Fruit fly (Drosophila melanogaster) whole organism: Measurements from ENCODE around the gene Trf5.

Experiments used
- Dll ChIP-seq: fragments of >200 bp; optimal IDR thresholded peaks from 2 replicates; lab custom pipeline; 2017
- psq ChIP-seq: fragments of >200 bp; optimal IDR thresholded peaks from 2 replicates; lab custom pipeline; 2017

DNA sequence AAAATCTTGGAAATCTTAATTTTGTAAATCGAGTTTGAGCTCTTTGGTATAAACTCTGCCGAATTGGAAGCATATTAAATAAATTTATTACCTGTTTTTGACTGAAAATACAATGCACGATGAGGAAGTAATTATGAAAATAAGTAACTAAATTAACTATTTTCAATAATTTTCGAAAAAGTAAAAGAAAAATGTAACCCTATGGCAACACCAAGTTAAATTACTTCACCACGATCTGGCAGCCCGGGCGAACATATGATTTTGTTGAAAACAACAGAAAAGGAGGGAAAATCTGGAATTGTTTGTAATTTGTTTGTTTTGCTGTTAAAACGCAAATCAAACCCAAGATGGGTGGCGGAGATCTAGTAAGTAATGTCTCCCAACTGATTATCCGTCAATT lies 48.6 kb upstream of the Trf5 start, which contains the start of the genes CG9961 and Cwc25:
- TF ChIP-seq psq (lab: Kevin White, UChicago) (no peak), Dll (no peak)
